Worm (Caenorhabditis elegans) whole organism, L3 larva: ENCODE results near the gene ceh-27.

Experiments
- ceh-82 ChIP-seq: fragments of 150-350 bp; optimal IDR thresholded peaks from 2 replicates; lab custom pipeline; 2014; ENCODE audit warnings: missing biosample characterization, missing genetic modification characterization
- pha-4 ChIP-seq: fragments of 150-350 bp; optimal IDR thresholded peaks from 2 replicates; lab custom pipeline; 2014; ENCODE audit warnings: missing biosample characterization, missing genetic modification reagents, missing genetic modification characterization
- pqm-1 ChIP-seq: fragments of 150-350 bp; optimal IDR thresholded peaks from 2 replicates; lab custom pipeline; 2017; ENCODE audit warnings: missing biosample characterization, missing genetic modification characterization, inconsistent platforms

DNA sequence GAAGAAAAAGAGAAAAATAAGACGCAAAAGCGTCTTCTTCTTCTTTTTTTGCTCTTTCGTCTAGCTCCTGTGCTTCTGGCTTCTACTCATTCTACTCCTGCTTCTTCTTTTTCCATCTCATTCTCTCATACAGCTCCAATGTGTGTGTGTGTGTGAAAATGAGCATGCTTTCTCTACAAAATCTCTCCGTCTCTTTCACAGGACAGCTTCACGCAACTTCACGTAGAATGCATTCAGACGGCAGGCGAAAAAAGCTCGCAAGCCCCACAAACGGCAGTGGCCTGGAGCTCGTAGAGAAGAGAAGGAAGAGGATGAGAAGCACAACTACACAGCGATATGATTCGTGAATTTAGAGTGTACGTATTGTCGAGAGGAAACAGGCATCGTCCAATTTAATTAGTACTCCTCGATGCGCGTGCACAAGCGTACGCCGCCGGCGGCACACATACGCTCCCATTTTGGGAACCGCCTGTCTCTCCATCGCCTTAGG lies 23.6 kb downstream of the ceh-27 start:
- TF ChIP-seq pha-4 (tag; lab: Kevin White, UChicago) (no peak), ceh-82 (tag; lab: Kevin White, UChicago) (no peak), pqm-1 (tag; lab: Kevin White, UChicago) (no peak)
